Fruit fly (Drosophila melanogaster): ENCODE results near the gene CG5641.

DNA sequence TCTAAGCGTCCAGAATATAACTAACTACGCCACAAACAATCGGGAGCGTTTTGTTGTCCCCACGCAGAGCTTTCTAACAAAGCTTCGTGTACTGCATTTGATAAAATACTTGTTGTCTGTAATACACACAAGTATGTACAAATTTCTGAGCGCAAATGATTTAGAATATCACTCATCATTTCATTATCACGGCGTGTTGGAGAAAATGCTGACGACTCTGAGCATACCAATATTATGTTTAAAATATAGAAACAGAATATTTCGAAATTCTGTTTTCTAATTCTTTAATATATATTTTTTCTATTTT is 23.2 kb downstream of the CG5641 start, which contains the start of gene Cyp9f2:
- TF ChIP-seq CG6163 (GFP tag; IDR thresholded peaks at IDR 0.05) (no peak), OdsH (GFP tag; optimal IDR thresholded peaks at IDR 0.05) (no peak), CG6854 (GFP tag; optimal IDR thresholded peaks at IDR 0.05) (no peak), pdm3 (GFP tag; optimal IDR thresholded peaks at IDR 0.05) (no peak), Lpt (GFP tag; optimal IDR thresholded peaks at IDR 0.05) (no peak)
